Fruit fly (Drosophila melanogaster): ENCODE results near the gene PolQ.
A peak's percentile ranks its signal among the peaks of the same experiment; 100 is the strongest.

Gene PolQ

dm6 chr3R:12718536-12719033 is 6.5 kb upstream of the PolQ start:
- 0 out of 2 replicates have a peak, but pooled peaks have one; percentile 4 for TF ChIP-seq CG12605 (GFP tag; IDR thresholded peaks at IDR 0.05)
- TF ChIP-seq Ets98B (GFP tag; IDR thresholded peaks at IDR 0.05), result 0 out of 2 replicates have a peak, but pooled peaks have one; percentile 2
- no peak for TF ChIP-seq fd96Ca (GFP tag; IDR thresholded peaks at IDR 0.05)

DNA sequence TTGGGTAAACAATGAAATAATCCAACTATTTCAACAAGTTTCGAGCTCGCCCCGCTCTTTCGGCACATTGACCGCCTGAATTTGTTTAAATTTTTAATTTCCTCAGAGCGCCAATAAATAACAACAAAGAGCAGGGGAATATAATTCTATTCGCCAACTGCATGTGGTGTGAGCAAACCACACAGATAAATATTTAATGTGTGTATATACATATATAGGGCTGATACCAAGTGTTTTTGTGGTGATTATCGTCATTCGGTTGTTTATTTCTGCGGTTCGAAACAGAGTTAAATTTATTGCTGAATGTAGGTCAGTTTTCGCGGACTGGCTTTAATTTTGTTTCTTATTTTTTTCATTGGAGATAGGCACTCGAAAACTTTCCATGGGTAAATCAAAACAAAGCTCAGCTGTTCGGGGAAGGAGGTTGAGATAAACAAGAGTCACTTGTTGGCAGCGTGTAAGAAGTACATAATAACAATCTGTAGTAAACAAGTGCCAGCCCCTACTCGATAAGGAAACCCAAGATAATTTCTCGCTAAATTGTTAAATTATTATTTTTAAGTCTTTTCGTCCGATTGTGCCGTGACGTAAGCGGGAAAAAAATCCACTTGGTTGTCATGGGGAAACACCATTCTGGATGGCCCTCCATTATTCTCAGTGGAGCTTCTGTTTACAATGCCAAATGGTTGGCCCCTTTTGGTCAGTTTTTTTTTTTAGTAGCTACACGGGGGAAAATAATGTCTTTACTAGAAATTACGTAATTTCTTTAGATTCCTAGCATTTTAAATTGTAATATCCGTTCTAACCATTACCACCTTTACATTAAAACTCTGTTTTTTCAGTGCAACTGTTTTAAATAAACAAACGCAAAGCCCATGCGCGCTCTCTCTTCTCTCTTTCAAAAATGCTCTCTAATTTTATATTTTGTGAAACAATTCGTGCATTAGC is 5.8 kb upstream of the PolQ start:
- TF ChIP-seq Pif1A (GFP tag; optimal IDR thresholded peaks at IDR 0.05) (peak; percentile 38), CG14655 (GFP tag; optimal IDR thresholded peaks at IDR 0.05) (peak; percentile 57), CG12605 (GFP tag; IDR thresholded peaks at IDR 0.05) (0 out of 2 replicates have a peak, but pooled peaks have one; percentile 20), CG8159 (tag; optimal IDR thresholded peaks at IDR 0.05) (peak; percentile 26), fd96Ca (GFP tag; IDR thresholded peaks at IDR 0.05) (peak; percentile 36; the same call in 1 of the 3 replicates), Ets98B (GFP tag; IDR thresholded peaks at IDR 0.05) (peak; percentile 61), CG13204 (GFP tag; optimal IDR thresholded peaks at IDR 0.05) (no peak), rn (GFP tag; IDR thresholded peaks at IDR 0.05) (0 out of 2 replicates have a peak, but pooled peaks have one; percentile 15), D1 (tag; optimal IDR thresholded peaks at IDR 0.05) (no peak), Snoo (tag; optimal IDR thresholded peaks at IDR 0.05) (no peak), CG34367 (tag; optimal IDR thresholded peaks at IDR 0.05) (no peak), Pif1B (GFP tag; optimal IDR thresholded peaks at IDR 0.05) (no peak), CG17806 (tag; optimal IDR thresholded peaks at IDR 0.05) (peak; percentile 24), CG15710 (tag; optimal IDR thresholded peaks at IDR 0.05) (no peak), EcR (GFP tag; optimal IDR thresholded peaks at IDR 0.05) (no peak), CG8301 (tag; optimal IDR thresholded peaks at IDR 0.05) (peak; percentile 33), CG9948 (tag; optimal IDR thresholded peaks at IDR 0.05) (no peak), CG10348 (GFP tag; IDR thresholded peaks at IDR 0.05) (no peak), CG32121 (GFP tag; IDR thresholded peaks at IDR 0.05) (no peak; the same call in 1 of the 2 replicates), CG4496 (GFP tag; IDR thresholded peaks at IDR 0.05) (peak; percentile 61), gl (tag; optimal IDR thresholded peaks at IDR 0.05) (peak; percentile 0)

dm6 chr3R:12716894-12717293 is 4.8 kb upstream of the PolQ start:
- peak; percentile 34; the same call in 1 of the 2 replicates for TF ChIP-seq Ets98B (GFP tag; IDR thresholded peaks at IDR 0.05)
- TF ChIP-seq CG34367 (tag; optimal IDR thresholded peaks at IDR 0.05), result peak; percentile 47
- TF ChIP-seq Pif1A (GFP tag; optimal IDR thresholded peaks at IDR 0.05), result no peak
- peak; percentile 30; the same call in 1 of the 2 replicates for TF ChIP-seq CG32121 (GFP tag; IDR thresholded peaks at IDR 0.05)
- no peak for TF ChIP-seq Pif1B (GFP tag; optimal IDR thresholded peaks at IDR 0.05)
- no peak for TF ChIP-seq CG8301 (tag; optimal IDR thresholded peaks at IDR 0.05)
- TF ChIP-seq CG15710 (tag; optimal IDR thresholded peaks at IDR 0.05), result peak; percentile 30
- peak; percentile 84 for TF ChIP-seq EcR (GFP tag; optimal IDR thresholded peaks at IDR 0.05)
- TF ChIP-seq CG17806 (tag; optimal IDR thresholded peaks at IDR 0.05), result peak; percentile 27
- TF ChIP-seq Snoo (tag; optimal IDR thresholded peaks at IDR 0.05), result peak; percentile 36
- TF ChIP-seq fd96Ca (GFP tag; IDR thresholded peaks at IDR 0.05), result peak; percentile 40; the same call in 2 of the 3 replicates
- TF ChIP-seq D1 (tag; optimal IDR thresholded peaks at IDR 0.05), result no peak
- no peak for TF ChIP-seq CG14655 (GFP tag; optimal IDR thresholded peaks at IDR 0.05)
- TF ChIP-seq CG12605 (GFP tag; IDR thresholded peaks at IDR 0.05), result peak; percentile 60; the same call in 1 of the 2 replicates
- peak; percentile 72 for TF ChIP-seq CG13204 (GFP tag; optimal IDR thresholded peaks at IDR 0.05)
- TF ChIP-seq CG4496 (GFP tag; IDR thresholded peaks at IDR 0.05), result peak; percentile 48; the same call in 2 of the 3 replicates
- peak; percentile 88 for TF ChIP-seq gl (tag; optimal IDR thresholded peaks at IDR 0.05)
- no peak for TF ChIP-seq rn (GFP tag; IDR thresholded peaks at IDR 0.05)
- peak; percentile 44 for TF ChIP-seq CG8159 (tag; optimal IDR thresholded peaks at IDR 0.05)

DNA sequence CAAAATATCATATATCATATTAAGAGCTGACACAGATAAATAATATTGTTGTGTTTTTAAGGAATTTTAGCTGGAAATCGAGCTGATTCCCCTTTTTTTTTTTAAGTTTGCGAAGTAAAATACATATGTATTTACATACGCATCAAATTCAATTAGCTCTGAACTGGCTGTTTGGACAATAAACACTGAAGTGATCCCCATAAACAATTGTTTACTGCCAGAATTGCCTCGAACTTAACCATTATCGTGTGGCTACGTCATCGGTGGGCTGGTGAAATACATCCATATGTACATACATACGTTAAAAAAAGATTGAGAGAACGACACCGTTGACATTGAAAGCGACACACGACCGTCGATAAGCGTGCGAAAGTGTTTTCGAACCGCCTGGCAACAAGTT is 4.2 kb upstream of the PolQ start:
- TF ChIP-seq CG34367 (tag; optimal IDR thresholded peaks at IDR 0.05) (no peak), CG13204 (GFP tag; optimal IDR thresholded peaks at IDR 0.05) (no peak), rn (GFP tag; IDR thresholded peaks at IDR 0.05) (no peak), D1 (tag; optimal IDR thresholded peaks at IDR 0.05) (no peak), CG8301 (tag; optimal IDR thresholded peaks at IDR 0.05) (no peak), Pif1A (GFP tag; optimal IDR thresholded peaks at IDR 0.05) (no peak), Snoo (tag; optimal IDR thresholded peaks at IDR 0.05) (no peak), Ets98B (GFP tag; IDR thresholded peaks at IDR 0.05) (no peak), fd96Ca (GFP tag; IDR thresholded peaks at IDR 0.05) (no peak), gl (tag; optimal IDR thresholded peaks at IDR 0.05) (no peak), CG32121 (GFP tag; IDR thresholded peaks at IDR 0.05) (no peak), CG10348 (GFP tag; IDR thresholded peaks at IDR 0.05) (no peak), Pif1B (GFP tag; optimal IDR thresholded peaks at IDR 0.05) (no peak), CG9948 (tag; optimal IDR thresholded peaks at IDR 0.05) (no peak), CG17806 (tag; optimal IDR thresholded peaks at IDR 0.05) (no peak), CG4496 (GFP tag; IDR thresholded peaks at IDR 0.05) (no peak), CG8159 (tag; optimal IDR thresholded peaks at IDR 0.05) (no peak), CG12605 (GFP tag; IDR thresholded peaks at IDR 0.05) (no peak)

DNA sequence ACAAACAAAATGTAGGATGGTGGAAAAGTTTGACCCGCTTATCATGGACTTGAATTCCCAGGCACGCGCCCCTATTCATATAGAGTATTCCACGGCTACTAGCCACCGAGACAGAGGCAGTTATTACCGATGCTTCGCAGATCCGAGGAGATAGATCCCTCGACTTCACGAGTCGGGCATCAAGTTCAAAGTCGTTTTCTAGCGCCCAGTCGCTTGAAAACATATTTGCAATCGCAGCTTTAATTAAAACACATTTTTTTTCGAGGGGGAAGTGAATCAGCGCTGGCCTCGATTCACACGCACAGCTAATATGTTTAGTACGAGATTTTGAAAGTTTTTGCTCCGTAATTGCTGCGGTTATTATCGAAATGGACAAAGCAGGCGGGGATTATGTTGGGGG is 3.2 kb upstream of the PolQ start:
- no peak for TF ChIP-seq fd96Ca (GFP tag; IDR thresholded peaks at IDR 0.05)
- TF ChIP-seq Ets98B (GFP tag; IDR thresholded peaks at IDR 0.05), result no peak
- 0 out of 3 replicates have a peak, but pooled peaks have one; percentile 13 for TF ChIP-seq CG4496 (GFP tag; IDR thresholded peaks at IDR 0.05)

Measured in whole organism, pupa.